Fruit fly (Drosophila melanogaster) whole organism, embryonic: Measurements from ENCODE around the gene CG33702.

Source experiments
- CG10147 ChIP-seq: fragments of 200-800 bp; sonication (Bioruptor generic); optimal IDR thresholded peaks from 2 replicates; lab custom pipeline; 2019; ENCODE audit warnings: missing biosample characterization, mild to moderate bottlenecking, missing genetic modification characterization, moderate library complexity
- CG10543 ChIP-seq: fragments of 200-800 bp; sonication (Bioruptor generic); optimal IDR thresholded peaks from 3 replicates; lab custom pipeline; 2017; ENCODE audit warnings: missing biosample characterization, mild to moderate bottlenecking, missing genetic modification characterization, moderate library complexity
- CG11085 ChIP-seq: fragments of 200-800 bp; sonication (Bioruptor generic); IDR thresholded peaks from 2 replicates; pipeline ENCODE4 v1.3.6; 2022; ENCODE audit warnings: missing biosample characterization, missing genetic modification characterization
- CG11560 ChIP-seq: fragments of 200-800 bp; sonication (Bioruptor generic); IDR thresholded peaks from 3 replicates; pipeline ENCODE4 v1.3.6; 2022; ENCODE audit warnings: missing biosample characterization, missing genetic modification characterization
- CG12769 ChIP-seq: fragments of 200-800 bp; sonication (Bioruptor generic); optimal IDR thresholded peaks from 2 replicates; lab custom pipeline; 2019; ENCODE audit warnings: missing biosample characterization, mild to moderate bottlenecking, missing genetic modification characterization, moderate library complexity
- CG13624 ChIP-seq: fragments of 200-800 bp; sonication (Bioruptor generic); optimal IDR thresholded peaks from 2 replicates; lab custom pipeline; 2016; ENCODE audit warnings: missing biosample characterization, missing genetic modification characterization
- CG13775 ChIP-seq: fragments of 200-800 bp; sonication (Bioruptor generic); optimal IDR thresholded peaks from 3 replicates; lab custom pipeline; 2017; ENCODE audit warnings: missing biosample characterization, mild to moderate bottlenecking, missing genetic modification characterization
- CG13894 ChIP-seq: fragments of 200-800 bp; sonication (Bioruptor generic); optimal IDR thresholded peaks from 3 replicates; lab custom pipeline; 2018; ENCODE audit warnings: missing biosample characterization, mild to moderate bottlenecking, missing genetic modification characterization, moderate library complexity
- CG15696 ChIP-seq: fragments of 200-800 bp; sonication (Bioruptor generic); optimal IDR thresholded peaks from 2 replicates; lab custom pipeline; 2019; ENCODE audit warnings: missing biosample characterization, mild to moderate bottlenecking, missing genetic modification characterization, moderate library complexity
- CG2712 ChIP-seq: fragments of 200-800 bp; optimal IDR thresholded peaks from 3 replicates; lab custom pipeline; 2019; ENCODE audit warnings: missing biosample characterization, mild to moderate bottlenecking, missing genetic modification characterization, moderate library complexity
- CG4360 ChIP-seq: fragments of 200-800 bp; sonication (Bioruptor generic); IDR thresholded peaks from 2 replicates; pipeline ENCODE4 v1.3.6; 2022; ENCODE audit warnings: missing biosample characterization, missing genetic modification characterization
- CG43689 ChIP-seq: fragments of 200-800 bp; sonication (Bioruptor generic); IDR thresholded peaks from 2 replicates; pipeline ENCODE4 v1.3.6; 2022; ENCODE audit warnings: missing biosample characterization, missing genetic modification characterization
- CG4424 ChIP-seq: fragments of 200-800 bp; sonication (Bioruptor generic); optimal IDR thresholded peaks from 3 replicates; lab custom pipeline; 2016; ENCODE audit warnings: missing biosample characterization, missing genetic modification characterization
- CG6654 ChIP-seq: fragments of 200-800 bp; sonication (Bioruptor generic); optimal IDR thresholded peaks from 2 replicates; lab custom pipeline; 2017; ENCODE audit warnings: missing biosample characterization, mild to moderate bottlenecking, missing genetic modification characterization
- CG8478 ChIP-seq: fragments of >200 bp; optimal IDR thresholded peaks from 2 replicates; lab custom pipeline; 2018
- CG8765 ChIP-seq: fragments of 200-800 bp; sonication (Bioruptor generic); IDR thresholded peaks from 2 replicates; pipeline ENCODE4 v1.3.6; 2022; ENCODE audit warnings: missing biosample characterization, missing genetic modification characterization
- D19A ChIP-seq: fragments of 200-800 bp; optimal IDR thresholded peaks from 3 replicates; lab custom pipeline; 2019; ENCODE audit warnings: missing biosample characterization, mild to moderate bottlenecking, missing genetic modification characterization, moderate library complexity
- Deaf1 ChIP-seq: fragments of 200-800 bp; optimal IDR thresholded peaks from 3 replicates; lab custom pipeline; 2019; ENCODE audit warnings: missing biosample characterization, mild to moderate bottlenecking, missing genetic modification characterization, moderate library complexity
- Dfd ChIP-seq, 2 experiments: fragments of >200 bp; optimal IDR thresholded peaks; 2 replicates each; lab custom pipeline; 2017; ENCODE audit warnings: missing biosample characterization in 2 of 2, missing genetic modification characterization in 2 of 2
- Doc3 ChIP-seq: fragments of 200-800 bp; sonication (Bioruptor generic); IDR thresholded peaks from 3 replicates; pipeline ENCODE4 v1.3.6; 2022; ENCODE audit warnings: missing biosample characterization, missing genetic modification characterization; ENCODE audit not compliant: partially characterized antibody
- Ets65A ChIP-seq: fragments of 200-800 bp; sonication (Bioruptor generic); peaks from one replicate; lab custom pipeline; 2016; ENCODE audit warnings: missing biosample characterization, missing genetic modification characterization
- Ets97D ChIP-seq: fragments of 200-800 bp; sonication (Bioruptor generic); optimal IDR thresholded peaks from 3 replicates; lab custom pipeline; 2016; ENCODE audit warnings: missing biosample characterization, missing genetic modification characterization
- Kr ChIP-seq: fragments of 200-800 bp; sonication (Bioruptor generic); optimal IDR thresholded peaks from 2 replicates; lab custom pipeline; 2017; ENCODE audit warnings: missing biosample characterization, mild to moderate bottlenecking, missing genetic modification characterization
- Med ChIP-seq: fragments of 200-800 bp; sonication (Bioruptor generic); peaks from one replicate; lab custom pipeline; 2016; ENCODE audit warnings: missing biosample characterization, missing genetic modification characterization, mild to moderate bottlenecking, inconsistent platforms, moderate library complexity
- Nf-YB ChIP-seq: fragments of 200-800 bp; sonication (Bioruptor generic); optimal IDR thresholded peaks from 3 replicates; lab custom pipeline; 2019; ENCODE audit warnings: missing biosample characterization, mild to moderate bottlenecking, missing genetic modification characterization, moderate library complexity
- Oaz ChIP-seq: fragments of 200-800 bp; sonication (Bioruptor generic); IDR thresholded peaks from 2 replicates; pipeline ENCODE4 v1.3.6; 2022; ENCODE audit warnings: missing biosample characterization, missing genetic modification characterization
- Rx ChIP-seq: fragments of 200-800 bp; sonication (Bioruptor generic); IDR thresholded peaks from 2 replicates; pipeline ENCODE4 v1.3.6; 2022; ENCODE audit warnings: missing biosample characterization, missing genetic modification characterization
- Six4 ChIP-seq: fragments of 200-800 bp; sonication (Bioruptor generic); optimal IDR thresholded peaks from 2 replicates; lab custom pipeline; 2016; ENCODE audit warnings: missing biosample characterization, missing genetic modification characterization
- Sry-β ChIP-seq: fragments of 200-800 bp; sonication (Bioruptor generic); optimal IDR thresholded peaks from 2 replicates; lab custom pipeline; 2018; ENCODE audit warnings: missing biosample characterization, mild to moderate bottlenecking, missing genetic modification characterization, moderate library complexity
- Sry-δ ChIP-seq: fragments of 200-800 bp; sonication (Bioruptor generic); optimal IDR thresholded peaks from 2 replicates; lab custom pipeline; 2016; ENCODE audit warnings: missing biosample characterization, missing genetic modification characterization
- TFAM ChIP-seq: fragments of 200-800 bp; sonication (Bioruptor generic); optimal IDR thresholded peaks from 2 replicates; lab custom pipeline; 2017; ENCODE audit warnings: missing biosample characterization, missing genetic modification characterization, inconsistent platforms
- abd-A ChIP-seq: fragments of 200-800 bp; sonication (Bioruptor generic); optimal IDR thresholded peaks from 3 replicates; lab custom pipeline; 2019; ENCODE audit warnings: missing biosample characterization, mild to moderate bottlenecking, missing genetic modification characterization, moderate library complexity
- aop ChIP-seq: fragments of 200-800 bp; sonication (Bioruptor generic); IDR thresholded peaks from 2 replicates; pipeline ENCODE4 v1.3.6; 2022; ENCODE audit warnings: missing biosample characterization, missing genetic modification characterization
- ap ChIP-seq: fragments of 200-800 bp; sonication (Bioruptor generic); IDR thresholded peaks from 2 replicates; pipeline ENCODE4 v1.3.6; 2022; ENCODE audit warnings: missing biosample characterization, missing genetic modification characterization
- bbx ChIP-seq: fragments of 200-800 bp; sonication (Bioruptor generic); IDR thresholded peaks from 2 replicates; pipeline ENCODE4 v1.3.6; 2022; ENCODE audit warnings: missing biosample characterization, missing genetic modification characterization; ENCODE audit not compliant: partially characterized antibody
- cg ChIP-seq: fragments of 200-800 bp; sonication (Bioruptor generic); optimal IDR thresholded peaks from 3 replicates; lab custom pipeline; 2019; ENCODE audit warnings: missing biosample characterization, mild to moderate bottlenecking, missing genetic modification characterization, moderate library complexity
- chinmo ChIP-seq: fragments of 200-800 bp; sonication (Bioruptor generic); IDR thresholded peaks from 4 replicates; pipeline ENCODE4 v1.3.6; 2022; ENCODE audit warnings: missing biosample characterization, missing genetic modification characterization; ENCODE audit not compliant: partially characterized antibody
- chm ChIP-seq: fragments of 200-800 bp; sonication (Bioruptor generic); IDR thresholded peaks from 2 replicates; pipeline ENCODE4 v1.3.6; 2022; ENCODE audit warnings: missing biosample characterization, missing genetic modification characterization
- dmrt11E ChIP-seq: fragments of 200-800 bp; sonication (Bioruptor generic); optimal IDR thresholded peaks from 3 replicates; lab custom pipeline; 2018; ENCODE audit warnings: missing biosample characterization, mild to moderate bottlenecking, missing genetic modification characterization, moderate library complexity
- gcm2 ChIP-seq: fragments of 200-800 bp; sonication (Bioruptor generic); optimal IDR thresholded peaks from 2 replicates; lab custom pipeline; 2016; ENCODE audit warnings: missing biosample characterization, missing genetic modification characterization
- h ChIP-seq: fragments of >200 bp; optimal IDR thresholded peaks from 2 replicates; lab custom pipeline; 2017
- hb ChIP-seq: fragments of 200-800 bp; sonication (Bioruptor generic); IDR thresholded peaks from 3 replicates; pipeline ENCODE4 v1.3.6; 2022; ENCODE audit warnings: missing biosample characterization, missing genetic modification characterization; ENCODE audit not compliant: partially characterized antibody
- luna ChIP-seq: fragments of 200-800 bp; sonication (Bioruptor generic); optimal IDR thresholded peaks from 2 replicates; lab custom pipeline; 2016; ENCODE audit warnings: missing biosample characterization, missing genetic modification characterization
- mam ChIP-seq: fragments of 200-800 bp; sonication (Bioruptor generic); optimal IDR thresholded peaks from 3 replicates; lab custom pipeline; 2016; ENCODE audit warnings: missing biosample characterization, missing genetic modification characterization
- nmo ChIP-seq: fragments of 200-800 bp; sonication (Bioruptor generic); optimal IDR thresholded peaks from 2 replicates; lab custom pipeline; 2018; ENCODE audit warnings: missing biosample characterization, mild to moderate bottlenecking, missing genetic modification characterization, moderate library complexity
- pnt ChIP-seq: fragments of 200-800 bp; sonication (Bioruptor generic); optimal IDR thresholded peaks from 3 replicates; lab custom pipeline; 2016; ENCODE audit warnings: missing biosample characterization, missing genetic modification characterization
- sna ChIP-seq: fragments of 200-800 bp; sonication (Bioruptor generic); IDR thresholded peaks from 2 replicates; pipeline ENCODE4 v1.3.6; 2022; ENCODE audit warnings: missing biosample characterization, missing genetic modification characterization; ENCODE audit not compliant: partially characterized antibody
- sug ChIP-seq: fragments of 200-800 bp; optimal IDR thresholded peaks from 2 replicates; lab custom pipeline; 2019; ENCODE audit warnings: missing biosample characterization, mild to moderate bottlenecking, missing genetic modification characterization, moderate library complexity

The CG33702 gene

dm6 chr3L:9471151-9471903, 41.9 kb downstream of the CG33702 start:
- TF ChIP-seq pnt (GFP tag; lab: Kevin White, UChicago) (no peak), CG8478 (lab: Kevin White, UChicago) (peak; percentile 66), sug (tag; lab: Kevin White, UChicago) (no peak), CG8765 (GFP tag; lab: Robert Waterston, UW) (no peak), Ets65A (peak; percentile 93), Med (GFP tag; lab: Kevin White, UChicago) (peak; percentile 53), CG13775 (peak; percentile 83), CG4360 (GFP tag; lab: Robert Waterston, UW) (peak; percentile 25; the same call in 1 of the 2 replicates), CG43689 (GFP tag; lab: Robert Waterston, UW) (no peak), CG10147 (GFP tag; lab: Kevin White, UChicago) (no peak), gcm2 (GFP tag; lab: Kevin White, UChicago) (no peak), Dfd (GFP tag; optimal IDR thresholded peaks at IDR 0.05; lab: Kevin White, UChicago) (peak in 1 of 2 experiments; percentile 90), CG11560 (no peak)

- TF ChIP-seq Deaf1 (tag; lab: Kevin White, UChicago) (peak; percentile 19), D19A (tag; lab: Kevin White, UChicago) (no peak), Doc3 (no peak), Six4 (GFP tag; lab: Kevin White, UChicago) (no peak), Sry-β (no peak), CG10543 (no peak), nmo (GFP tag; lab: Kevin White, UChicago) (no peak), CG13894 (tag; lab: Kevin White, UChicago) (peak; percentile 19), chinmo (GFP tag; lab: Robert Waterston, UW) (0 out of 4 replicates have a peak, but pooled peaks have one; percentile 38), Kr (peak; percentile 32), abd-A (tag; lab: Kevin White, UChicago) (peak; percentile 83), cg (GFP tag; lab: Kevin White, UChicago) (peak; percentile 59)
Measured at dm6 chr3L:9469079-9469478, 44.1 kb downstream of the CG33702 start.

- TF ChIP-seq CG11085 (GFP tag; lab: Robert Waterston, UW) (no peak), chm (GFP tag; lab: Robert Waterston, UW) (no peak), luna (GFP tag; lab: Kevin White, UChicago) (no peak), dmrt11E (tag; lab: Kevin White, UChicago) (no peak), h (no peak), CG15696 (tag; lab: Kevin White, UChicago) (no peak), Rx (GFP tag; lab: Robert Waterston, UW) (no peak), ap (no peak), TFAM (GFP tag; lab: Kevin White, UChicago) (no peak), hb (GFP tag; lab: Robert Waterston, UW) (0 out of 3 replicates have a peak, but pooled peaks have one; percentile 33), CG13624 (GFP tag; lab: Kevin White, UChicago) (no peak), CG12769 (tag; lab: Kevin White, UChicago) (peak; percentile 27), Nf-YB (GFP tag; lab: Kevin White, UChicago) (no peak), sna (GFP tag; lab: Robert Waterston, UW) (no peak), Oaz (GFP tag; lab: Robert Waterston, UW) (no peak), Doc3 (no peak), bbx (GFP tag; lab: Robert Waterston, UW) (no peak), mam (GFP tag; lab: Kevin White, UChicago) (peak; percentile 24), CG4424 (GFP tag; lab: Kevin White, UChicago) (peak; percentile 3), Sry-δ (GFP tag; lab: Kevin White, UChicago) (no peak), CG2712 (tag; lab: Kevin White, UChicago) (peak; percentile 34), CG6654 (GFP tag; lab: Kevin White, UChicago) (no peak), aop (GFP tag; lab: Robert Waterston, UW) (no peak), Ets97D (GFP tag; lab: Kevin White, UChicago) (no peak)
Measured at dm6 chr3L:9468261-9468890, 44.8 kb downstream of the CG33702 start.
